Fruit fly (Drosophila melanogaster) whole organism, wandering third instar larva: ENCODE results near the gene Cyp9f3.

Experiments
- Abd-B ChIP-seq: fragments of >200 bp; optimal IDR thresholded peaks from 2 replicates; lab custom pipeline; 2017; ENCODE audit warnings: missing biosample characterization, missing genetic modification characterization
- CG32264 ChIP-seq: fragments of 200-800 bp; sonication (Bioruptor generic); optimal IDR thresholded peaks from 2 replicates; lab custom pipeline; 2016; ENCODE audit warnings: missing biosample characterization, missing genetic modification characterization
- CrebA ChIP-seq: fragments of 200-800 bp; sonication (Bioruptor generic); optimal IDR thresholded peaks from 2 replicates; lab custom pipeline; 2016; ENCODE audit warnings: missing biosample characterization, mild to moderate bottlenecking, missing genetic modification characterization, borderline replicate concordance
- Dfd ChIP-seq: fragments of >200 bp; optimal IDR thresholded peaks from 2 replicates; lab custom pipeline; 2017; ENCODE audit warnings: missing biosample characterization, missing genetic modification characterization
- Dif ChIP-seq: fragments of 200-275, 200-300 bp; sonication (Bioruptor generic); optimal IDR thresholded peaks from 2 replicates; lab custom pipeline; 2018; ENCODE audit warnings: missing biosample characterization, missing genetic modification characterization; ENCODE audit not compliant: partially characterized antibody
- GATAd ChIP-seq: sonication (Bioruptor generic); optimal IDR thresholded peaks from 2 replicates; lab custom pipeline; 2016; ENCODE audit warnings: missing biosample characterization, missing genetic modification characterization
- HLH106 ChIP-seq: fragments of 200-800 bp; optimal IDR thresholded peaks from 3 replicates; lab custom pipeline; 2019; ENCODE audit warnings: missing biosample characterization, mild to moderate bottlenecking, missing genetic modification characterization, moderate library complexity
- Hnf4 ChIP-seq: fragments of 200-800 bp; sonication (Bioruptor generic); optimal IDR thresholded peaks from 2 replicates; lab custom pipeline; 2016; ENCODE audit warnings: missing biosample characterization, mild to moderate bottlenecking, missing genetic modification characterization
- Jra ChIP-seq: sonication (Bioruptor generic); optimal IDR thresholded peaks from 2 replicates; lab custom pipeline; 2016; ENCODE audit warnings: missing biosample characterization, missing genetic modification characterization
- Mio ChIP-seq: sonication (Bioruptor generic); optimal IDR thresholded peaks from 2 replicates; lab custom pipeline; 2016; ENCODE audit warnings: missing biosample characterization, missing genetic modification characterization
- Myc ChIP-seq: fragments of >200 bp; optimal IDR thresholded peaks from 2 replicates; lab custom pipeline; 2017
- OdsH ChIP-seq: fragments of 200-800 bp; sonication (Bioruptor generic); optimal IDR thresholded peaks from 2 replicates; lab custom pipeline; 2016; ENCODE audit warnings: missing biosample characterization, mild to moderate bottlenecking, missing genetic modification characterization
- Rel ChIP-seq, 2 experiments: fragments of 200-800 bp; sonication (Bioruptor generic) in 1 of 2; optimal IDR thresholded peaks; 2 replicates in 1 of 2; 3 replicates in 1 of 2; lab custom pipeline; 2016 to 2019; ENCODE audit warnings: mild to moderate bottlenecking in 2 of 2, missing biosample characterization in 2 of 2, missing genetic modification characterization in 2 of 2, moderate library complexity in 1 of 2
- Sp1 ChIP-seq: fragments of 200-800 bp; sonication (Bioruptor generic); optimal IDR thresholded peaks from 3 replicates; lab custom pipeline; 2019; ENCODE audit warnings: missing biosample characterization, mild to moderate bottlenecking, missing genetic modification characterization, moderate library complexity
- Vsx2 ChIP-seq: fragments of 200-300, 225-300 bp; sonication (Bioruptor generic); optimal IDR thresholded peaks from 2 replicates; lab custom pipeline; 2018; ENCODE audit warnings: missing biosample characterization, missing genetic modification characterization; ENCODE audit not compliant: partially characterized antibody
- br ChIP-seq: fragments of 200-800 bp; sonication (Bioruptor generic); optimal IDR thresholded peaks from 2 replicates; lab custom pipeline; 2016; ENCODE audit warnings: missing biosample characterization, missing genetic modification characterization
- brk ChIP-seq: fragments of 200-800 bp; sonication (Bioruptor generic); optimal IDR thresholded peaks from 2 replicates; lab custom pipeline; 2016; ENCODE audit warnings: missing biosample characterization, mild to moderate bottlenecking, missing genetic modification characterization
- dl ChIP-seq, 2 experiments: fragments of 175-275, 200-275 bp in 1 of 2; fragments of 200-275 bp in 1 of 2; sonication (Bioruptor generic); optimal IDR thresholded peaks; lab custom pipeline; 2018; ENCODE audit warnings: mild to moderate bottlenecking in 2 of 2, missing biosample characterization in 2 of 2, missing genetic modification characterization in 2 of 2, moderate library complexity in 2 of 2; ENCODE audit not compliant: partially characterized antibody in 2 of 2, insufficient read depth in 1 of 2
- dsf ChIP-seq: sonication (Bioruptor generic); optimal IDR thresholded peaks from 2 replicates; lab custom pipeline; 2016; ENCODE audit warnings: missing biosample characterization, missing genetic modification characterization, borderline replicate concordance
- ey ChIP-seq: fragments of 200-800 bp; sonication (Bioruptor generic); optimal IDR thresholded peaks from 2 replicates; lab custom pipeline; 2016; ENCODE audit warnings: missing biosample characterization, missing genetic modification characterization
- foxo ChIP-seq, 2 experiments: fragments of 200-800 bp; sonication (Bioruptor generic); optimal IDR thresholded peaks; 2 replicates in 1 of 2; 3 replicates in 1 of 2; lab custom pipeline; 2016 to 2017; ENCODE audit warnings: missing biosample characterization in 2 of 2, missing genetic modification characterization in 2 of 2
- fru ChIP-seq: fragments of 200-800 bp; sonication (Bioruptor generic); optimal IDR thresholded peaks from 3 replicates; lab custom pipeline; 2016; ENCODE audit warnings: missing biosample characterization, mild to moderate bottlenecking, missing genetic modification characterization
- h ChIP-seq: fragments of 200-800 bp; sonication (Bioruptor generic); optimal IDR thresholded peaks from 3 replicates; lab custom pipeline; 2016; ENCODE audit warnings: missing biosample characterization, mild to moderate bottlenecking, missing genetic modification characterization
- lola ChIP-seq: fragments of >200 bp; optimal IDR thresholded peaks from 2 replicates; lab custom pipeline; 2017; ENCODE audit warnings: missing biosample characterization, missing genetic modification characterization
- rgr ChIP-seq: fragments of 200-800 bp; sonication (Bioruptor generic); optimal IDR thresholded peaks from 3 replicates; lab custom pipeline; 2016; ENCODE audit warnings: missing biosample characterization, mild to moderate bottlenecking, missing genetic modification characterization
- sage ChIP-seq: fragments of 200-800 bp; sonication (Bioruptor generic); optimal IDR thresholded peaks from 2 replicates; lab custom pipeline; 2016; ENCODE audit warnings: missing biosample characterization, mild to moderate bottlenecking, missing genetic modification characterization
- sv ChIP-seq: fragments of 200-800 bp; sonication (Bioruptor generic); optimal IDR thresholded peaks from 3 replicates; lab custom pipeline; 2016; ENCODE audit warnings: missing biosample characterization, missing genetic modification characterization
- tai ChIP-seq: sonication (Bioruptor generic); optimal IDR thresholded peaks from 2 replicates; lab custom pipeline; 2016; ENCODE audit warnings: missing biosample characterization, missing genetic modification characterization
- usp ChIP-seq: fragments of >200 bp; optimal IDR thresholded peaks from 2 replicates; lab custom pipeline; 2017; ENCODE audit warnings: missing biosample characterization, missing genetic modification characterization

The Cyp9f3 gene

dm6 chr3R:12402935-12403334 is 4.2 kb upstream of the Cyp9f3 start (continued):
- TF ChIP-seq usp (GFP tag; lab: Kevin White, UChicago): no peak
- peak; percentile 99 for TF ChIP-seq sage (GFP tag; lab: Kevin White, UChicago)
- peak; percentile 95 for TF ChIP-seq br (GFP tag; lab: Kevin White, UChicago)
- peak; percentile 99 for TF ChIP-seq Sp1 (GFP tag; lab: Kevin White, UChicago)

dm6 chr3R:12401672-12402296 is 3.1 kb upstream of the Cyp9f3 start, which contains the start of gene DNAlig3:
DNAlig3 (minus strand) TSS chr3R:12401839.
- TF ChIP-seq HLH106 (tag; lab: Kevin White, UChicago) (no peak), Dif (GFP tag; lab: Kevin White, UChicago) (no peak), Rel (GFP tag; optimal IDR thresholded peaks at IDR 0.05; lab: Kevin White, UChicago) (no peak), Rel (tag; optimal IDR thresholded peaks at IDR 0.05; lab: Kevin White, UChicago) (peak; percentile 83), Mio (no peak), Myc (lab: Kevin White, UChicago) (no peak), ey (GFP tag; lab: Kevin White, UChicago) (no peak)

- no peak for TF ChIP-seq Abd-B (GFP tag; lab: Kevin White, UChicago)
- no peak for TF ChIP-seq CG32264 (GFP tag; lab: Kevin White, UChicago)
- TF ChIP-seq h (GFP tag; lab: Kevin White, UChicago): peak; percentile 24
- peak; percentile 28 for TF ChIP-seq CrebA (GFP tag; lab: Kevin White, UChicago)
- peak; percentile 38 for TF ChIP-seq sage (GFP tag; lab: Kevin White, UChicago)
These were observed 675 bp downstream of the Cyp9f3 start for dm6 chr3R:12398054-12398453.

dm6 chr3R:12395880-12396279 is 2.8 kb downstream of the Cyp9f3 start, which contains the start of the genes CG10096 and CG10097:
CG10096 (minus strand) TSS chr3R:12395980.
CG10097 (minus strand) TSS chr3R:12395980.
- TF ChIP-seq sv (GFP tag; lab: Kevin White, UChicago) (no peak), Abd-B (GFP tag; lab: Kevin White, UChicago) (no peak), tai (GFP tag; lab: Kevin White, UChicago) (no peak), Rel (GFP tag; optimal IDR thresholded peaks at IDR 0.05; lab: Kevin White, UChicago) (no peak), Rel (tag; optimal IDR thresholded peaks at IDR 0.05; lab: Kevin White, UChicago) (no peak), rgr (no peak), br (GFP tag; lab: Kevin White, UChicago) (no peak), Myc (lab: Kevin White, UChicago) (no peak)

- TF ChIP-seq Dif (GFP tag; lab: Kevin White, UChicago) (no peak), Dfd (GFP tag; lab: Kevin White, UChicago) (no peak), Sp1 (GFP tag; lab: Kevin White, UChicago) (no peak), fru (GFP tag; lab: Kevin White, UChicago) (no peak), CrebA (GFP tag; lab: Kevin White, UChicago) (no peak), GATAd (no peak), lola (GFP tag; lab: Kevin White, UChicago) (no peak)
These were observed 11.8 kb downstream of the Cyp9f3 start, which contains the start of gene CG33098 for dm6 chr3R:12386965-12387364. CG33098 (plus strand) TSS chr3R:12387188.

- no peak for TF ChIP-seq GATAd
- TF ChIP-seq h (GFP tag; lab: Kevin White, UChicago): no peak
- no peak for TF ChIP-seq Jra (GFP tag; lab: Kevin White, UChicago)
- no peak for TF ChIP-seq Myc (lab: Kevin White, UChicago)
- TF ChIP-seq Vsx2 (GFP tag; lab: Kevin White, UChicago): no peak
- no peak for TF ChIP-seq br (GFP tag; lab: Kevin White, UChicago)
- TF ChIP-seq fru (GFP tag; lab: Kevin White, UChicago): no peak
- TF ChIP-seq foxo (GFP tag; optimal IDR thresholded peaks at IDR 0.05; lab: Kevin White, UChicago): no peak
- TF ChIP-seq sage (GFP tag; lab: Kevin White, UChicago): no peak
- no peak for TF ChIP-seq dsf (GFP tag; lab: Kevin White, UChicago)
- no peak for TF ChIP-seq OdsH (GFP tag; lab: Kevin White, UChicago)
- no peak for TF ChIP-seq brk (GFP tag; lab: Kevin White, UChicago)
- no peak for TF ChIP-seq Dfd (GFP tag; lab: Kevin White, UChicago)
- no peak for TF ChIP-seq Hnf4 (GFP tag; lab: Kevin White, UChicago)
- TF ChIP-seq Mio: no peak
- no peak for TF ChIP-seq CrebA (GFP tag; lab: Kevin White, UChicago)
- no peak for TF ChIP-seq dl (GFP tag; optimal IDR thresholded peaks at IDR 0.05; lab: Kevin White, UChicago; ENCODE audit: insufficient read depth in 1 of 2, partially characterized antibody in 2 of 2)
These were observed 12.8 kb downstream of the Cyp9f3 start, which contains the start of gene Sol1 for dm6 chr3R:12385949-12386348. Sol1 (plus strand) TSS chr3R:12386249.
